Fruit fly (Drosophila melanogaster) Kc167 (cell line): ENCODE results near the gene Mcad.

Source experiments
- Myc ChIP-seq: fragments of >200 bp; optimal IDR thresholded peaks from 2 replicates; lab custom pipeline; 2017; ENCODE audit warnings: missing external identifiers
- Sin3A ChIP-seq: fragments of >200 bp; optimal IDR thresholded peaks from 2 replicates; lab custom pipeline; 2018; ENCODE audit warnings: missing external identifiers
- h ChIP-seq: fragments of >200 bp; optimal IDR thresholded peaks from 3 replicates; lab custom pipeline; 2018; ENCODE audit warnings: missing external identifiers
- insv ChIP-seq: fragments of >200 bp; optimal IDR thresholded peaks from 3 replicates; lab custom pipeline; 2018; ENCODE audit warnings: missing external identifiers
- psq ChIP-seq: fragments of >200 bp; optimal IDR thresholded peaks from 2 replicates; lab custom pipeline; 2017; ENCODE audit warnings: missing external identifiers
- ttk ChIP-seq: sonication (Bioruptor generic); optimal IDR thresholded peaks from 2 replicates; lab custom pipeline; 2017; ENCODE audit warnings: missing external identifiers

Mcad gene

dm6 chr3L:7718561-7719417, at the start of gene Mcad:
Gene Mcad, plus strand, starts transcription at chr3L:7719350.
- TF ChIP-seq psq (lab: Kevin White, UChicago) (no peak), Sin3A (no peak), insv (lab: Kevin White, UChicago) (no peak), ttk (lab: Kevin White, UChicago) (no peak), Myc (lab: Kevin White, UChicago) (no peak), h (no peak)

dm6 chr3L:7695554-7695953, 23.6 kb upstream of the Mcad start, which contains the start of gene CG44195:
Gene CG44195, minus strand, starts transcription at chr3L:7695654.
- TF ChIP-seq ttk (lab: Kevin White, UChicago), result no peak
- no peak for TF ChIP-seq insv (lab: Kevin White, UChicago)

dm6 chr3L:7713378-7713777, 5.8 kb upstream of the Mcad start:
- no peak for TF ChIP-seq Myc (lab: Kevin White, UChicago)
- TF ChIP-seq ttk (lab: Kevin White, UChicago), result no peak
- TF ChIP-seq Sin3A, result no peak
- no peak for TF ChIP-seq psq (lab: Kevin White, UChicago)
- no peak for TF ChIP-seq insv (lab: Kevin White, UChicago)
- TF ChIP-seq h, result no peak

dm6 chr3L:7714301-7714946, 4.7 kb upstream of the Mcad start:
- TF ChIP-seq h (no peak), psq (lab: Kevin White, UChicago) (no peak), ttk (lab: Kevin White, UChicago) (no peak), Myc (lab: Kevin White, UChicago) (no peak), insv (lab: Kevin White, UChicago) (no peak)

- no peak for TF ChIP-seq Myc (lab: Kevin White, UChicago)
- TF ChIP-seq Sin3A, result no peak
- no peak for TF ChIP-seq h
- no peak for TF ChIP-seq insv (lab: Kevin White, UChicago)
- no peak for TF ChIP-seq ttk (lab: Kevin White, UChicago)
- no peak for TF ChIP-seq psq (lab: Kevin White, UChicago)
These were observed 1.1 kb upstream of the Mcad start, which contains the start of gene Ank2 for dm6 chr3L:7717863-7718560. Gene Ank2, minus strand, starts transcription at chr3L:7718395.

dm6 chr3L:7719418-7719789, 254 bp downstream of the Mcad start:
- TF ChIP-seq ttk (lab: Kevin White, UChicago), result no peak

dm6 chr3L:7721527-7721926, 2.4 kb downstream of the Mcad start:
- TF ChIP-seq Myc (lab: Kevin White, UChicago), result no peak
- TF ChIP-seq Sin3A, result no peak
- no peak for TF ChIP-seq insv (lab: Kevin White, UChicago)

dm6 chr3L:7726285-7726684, 7.1 kb downstream of the Mcad start, which contains the start of gene CG7457:
Gene CG7457, minus strand, starts transcription at chr3L:7726473.
- no peak for TF ChIP-seq Sin3A
- TF ChIP-seq insv (lab: Kevin White, UChicago), result no peak
- TF ChIP-seq psq (lab: Kevin White, UChicago), result no peak
- TF ChIP-seq h, result no peak
- no peak for TF ChIP-seq ttk (lab: Kevin White, UChicago)

- TF ChIP-seq Myc (lab: Kevin White, UChicago) (no peak), Sin3A (no peak), h (no peak), ttk (lab: Kevin White, UChicago) (no peak), psq (lab: Kevin White, UChicago) (no peak), insv (lab: Kevin White, UChicago) (no peak)
These were observed 7.5 kb downstream of the Mcad start for dm6 chr3L:7726690-7727089.

- no peak for TF ChIP-seq Sin3A
- TF ChIP-seq insv (lab: Kevin White, UChicago), result no peak
- no peak for TF ChIP-seq psq (lab: Kevin White, UChicago)
- no peak for TF ChIP-seq Myc (lab: Kevin White, UChicago)
- no peak for TF ChIP-seq h
- TF ChIP-seq ttk (lab: Kevin White, UChicago), result no peak
These were observed 13.1 kb downstream of the Mcad start, which contains the start of gene CG8492 for dm6 chr3L:7732141-7732748. Gene CG8492, minus strand, starts transcription at chr3L:7732191.

- TF ChIP-seq Myc (lab: Kevin White, UChicago), result no peak
- no peak for TF ChIP-seq ttk (lab: Kevin White, UChicago)
- no peak for TF ChIP-seq h
- TF ChIP-seq psq (lab: Kevin White, UChicago), result no peak
- no peak for TF ChIP-seq Sin3A
- no peak for TF ChIP-seq insv (lab: Kevin White, UChicago)
These were observed 22.8 kb downstream of the Mcad start for dm6 chr3L:7741953-7742352.

dm6 chr3L:7742941-7743340, 23.8 kb downstream of the Mcad start, which contains the start of gene Snmp2:
Gene Snmp2, minus strand, starts transcription at chr3L:7743041.
- no peak for TF ChIP-seq h
- TF ChIP-seq psq (lab: Kevin White, UChicago), result no peak
- no peak for TF ChIP-seq insv (lab: Kevin White, UChicago)
- no peak for TF ChIP-seq Sin3A
